Worm (Caenorhabditis elegans) whole organism, L1 larva: ENCODE results near the gene acs-9.

Experiments
- ceh-90 ChIP-seq: sonication (generic microtip); optimal IDR thresholded peaks from 2 replicates; lab custom pipeline; 2016; ENCODE audit warnings: missing genetic modification characterization, missing compliant biosample characterization
- ces-1 ChIP-seq: fragments of 150-350 bp; optimal IDR thresholded peaks from 2 replicates; lab custom pipeline; 2014; ENCODE audit warnings: missing biosample characterization, missing genetic modification reagents, missing genetic modification characterization
- egl-13 ChIP-seq: sonication (generic microtip); optimal IDR thresholded peaks from 2 replicates; lab custom pipeline; 2016; ENCODE audit warnings: missing genotype, missing genetic modification reagents, missing genetic modification characterization, missing compliant biosample characterization
- elt-3 ChIP-seq, 6 experiments: fragments of 150-350 bp in 1 of 6; sonication (generic microtip); optimal IDR thresholded peaks; 2 replicates each; lab custom pipeline; 2017 to 2018; ENCODE audit warnings: missing biosample characterization in 6 of 6, missing genetic modification characterization in 6 of 6, inconsistent platforms in 1 of 6
- fos-1 ChIP-seq: fragments of 150-350 bp; optimal IDR thresholded peaks from 2 replicates; lab custom pipeline; 2014; ENCODE audit warnings: missing biosample characterization, missing genetic modification characterization
- mep-1 ChIP-seq: fragments of 150-350 bp; optimal IDR thresholded peaks from 2 replicates; lab custom pipeline; 2014; ENCODE audit warnings: missing biosample characterization, missing genetic modification characterization
- nhr-11 ChIP-seq: fragments of 150-350 bp; optimal IDR thresholded peaks from 2 replicates; lab custom pipeline; 2014; ENCODE audit warnings: missing biosample characterization, missing genetic modification characterization
- nhr-237 ChIP-seq: fragments of 150-350 bp; optimal IDR thresholded peaks from 2 replicates; lab custom pipeline; 2014; ENCODE audit warnings: missing biosample characterization, missing genetic modification characterization
- skn-1 ChIP-seq: fragments of 150-350 bp; optimal IDR thresholded peaks from 2 replicates; lab custom pipeline; 2014; ENCODE audit warnings: missing biosample characterization, missing genetic modification characterization
- snpc-4 ChIP-seq: fragments of 150-350 bp; optimal IDR thresholded peaks from 2 replicates; lab custom pipeline; 2014; ENCODE audit warnings: missing biosample characterization, missing genetic modification characterization
- unc-62 ChIP-seq: fragments of 150-350 bp; optimal IDR thresholded peaks from 2 replicates; lab custom pipeline; 2014; ENCODE audit warnings: missing biosample characterization, missing genetic modification reagents, missing genetic modification characterization
- vab-15 ChIP-seq: sonication (generic microtip); optimal IDR thresholded peaks from 2 replicates; lab custom pipeline; 2017; ENCODE audit warnings: missing genotype, mild to moderate bottlenecking, missing genetic modification characterization, missing compliant biosample characterization
- zag-1 ChIP-seq: fragments of 150-350 bp; optimal IDR thresholded peaks from 2 replicates; lab custom pipeline; 2014; ENCODE audit warnings: missing biosample characterization, missing genetic modification characterization

- TF ChIP-seq elt-3 (tag; optimal IDR thresholded peaks at IDR 0.05; lab: Kevin White, UChicago) (no peak), skn-1 (tag; lab: Kevin White, UChicago) (no peak), egl-13 (no peak), snpc-4 (tag; lab: Kevin White, UChicago) (no peak), unc-62 (GFP tag; lab: Kevin White, UChicago) (no peak), nhr-237 (no peak), zag-1 (tag; lab: Kevin White, UChicago) (no peak), nhr-11 (tag; lab: Kevin White, UChicago) (no peak), ceh-90 (tag; lab: Kevin White, UChicago) (no peak), fos-1 (tag; lab: Kevin White, UChicago) (no peak), mep-1 (tag; lab: Kevin White, UChicago) (no peak), ces-1 (GFP tag; lab: Kevin White, UChicago) (no peak), vab-15 (tag; lab: Kevin White, UChicago) (no peak)
Observed at ce11 chrX:16865016-16865415, 15.3 kb downstream of the acs-9 start.
